Fruit fly (Drosophila melanogaster) whole organism, embryonic: ENCODE data around the gene Ostgamma.

Experiments used
- Ada2b ChIP-seq: fragments of 200-800 bp; sonication (Bioruptor generic); IDR thresholded peaks from 2 replicates; pipeline ENCODE4 v1.3.6; 2022; ENCODE audit warnings: missing biosample characterization, missing genetic modification characterization
- Atf6 ChIP-seq: fragments of 200-800 bp; sonication (Bioruptor generic); IDR thresholded peaks from 2 replicates; pipeline ENCODE4 v1.3.6; 2022; ENCODE audit warnings: missing biosample characterization, missing genetic modification characterization
- B-H1 ChIP-seq: fragments of 200-800 bp; sonication (Bioruptor generic); IDR thresholded peaks from 3 replicates; pipeline ENCODE4 v1.3.6; 2022; ENCODE audit warnings: missing biosample characterization, missing genetic modification characterization
- CG10543 ChIP-seq: fragments of 200-800 bp; sonication (Bioruptor generic); optimal IDR thresholded peaks from 3 replicates; lab custom pipeline; 2017; ENCODE audit warnings: missing biosample characterization, mild to moderate bottlenecking, missing genetic modification characterization, moderate library complexity
- CG11560 ChIP-seq: fragments of 200-800 bp; sonication (Bioruptor generic); IDR thresholded peaks from 3 replicates; pipeline ENCODE4 v1.3.6; 2022; ENCODE audit warnings: missing biosample characterization, missing genetic modification characterization
- CG1233 ChIP-seq: fragments of 200-800 bp; sonication (Bioruptor generic); optimal IDR thresholded peaks from 4 replicates; lab custom pipeline; 2018; ENCODE audit warnings: missing biosample characterization, mild to moderate bottlenecking, missing genetic modification characterization
- CG12391 ChIP-seq: fragments of 200-800 bp; sonication (Bioruptor generic); optimal IDR thresholded peaks from 3 replicates; lab custom pipeline; 2018; ENCODE audit warnings: missing biosample characterization, mild to moderate bottlenecking, missing genetic modification characterization, moderate library complexity
- CG14014 ChIP-seq: fragments of 200-800 bp; sonication (Bioruptor generic); IDR thresholded peaks from 2 replicates; pipeline ENCODE4 v1.3.6; 2022; ENCODE audit warnings: missing biosample characterization, missing genetic modification characterization
- CG17568 ChIP-seq: fragments of 200-800 bp; sonication (Bioruptor generic); optimal IDR thresholded peaks from 2 replicates; lab custom pipeline; 2018; ENCODE audit warnings: missing biosample characterization, mild to moderate bottlenecking, missing genetic modification characterization, moderate library complexity
- CG2116 ChIP-seq: fragments of 200-800 bp; sonication (Bioruptor generic); optimal IDR thresholded peaks from 3 replicates; lab custom pipeline; 2018; ENCODE audit warnings: missing biosample characterization, mild to moderate bottlenecking, missing genetic modification characterization
- CG2875 ChIP-seq: fragments of 200-800 bp; sonication (Bioruptor generic); optimal IDR thresholded peaks from 2 replicates; lab custom pipeline; 2017; ENCODE audit warnings: missing biosample characterization, mild to moderate bottlenecking, missing genetic modification characterization, missing genetic modification reagents
- CG2889 ChIP-seq: fragments of 200-800 bp; sonication (Bioruptor generic); IDR thresholded peaks from 3 replicates; pipeline ENCODE4 v1.3.6; 2022; ENCODE audit warnings: missing biosample characterization, missing genetic modification characterization
- CG31224 ChIP-seq: fragments of 200-800 bp; sonication (Bioruptor generic); IDR thresholded peaks from 2 replicates; pipeline ENCODE4 v1.3.6; 2022; ENCODE audit warnings: missing biosample characterization, missing genetic modification characterization
- CG31388 ChIP-seq: fragments of 200-800 bp; sonication (Bioruptor generic); optimal IDR thresholded peaks from 2 replicates; lab custom pipeline; 2016; ENCODE audit warnings: missing biosample characterization, missing genetic modification characterization
- CG31441 ChIP-seq: fragments of 200-800 bp; sonication (Bioruptor generic); IDR thresholded peaks from 2 replicates; pipeline ENCODE4 v1.3.6; 2022; ENCODE audit warnings: missing biosample characterization, missing genetic modification characterization
- CG32767 ChIP-seq: fragments of 200-800 bp; sonication (Bioruptor generic); IDR thresholded peaks from 2 replicates; pipeline ENCODE4 v1.3.6; 2022; ENCODE audit warnings: missing biosample characterization, missing genetic modification characterization
- CG4424 ChIP-seq: fragments of 200-800 bp; sonication (Bioruptor generic); optimal IDR thresholded peaks from 3 replicates; lab custom pipeline; 2016; ENCODE audit warnings: missing biosample characterization, missing genetic modification characterization
- CG6683 ChIP-seq: fragments of 200-800 bp; sonication (Bioruptor generic); optimal IDR thresholded peaks from 2 replicates; lab custom pipeline; 2017; ENCODE audit warnings: missing biosample characterization, mild to moderate bottlenecking, missing genetic modification characterization, missing genetic modification reagents
- CG7357 ChIP-seq: fragments of 200-800 bp; sonication (Bioruptor generic); IDR thresholded peaks from 3 replicates; pipeline ENCODE4 v1.3.6; 2022; ENCODE audit warnings: missing biosample characterization, missing genetic modification characterization
- CG7987 ChIP-seq: fragments of 200-800 bp; sonication (Bioruptor generic); optimal IDR thresholded peaks from 2 replicates; lab custom pipeline; 2018; ENCODE audit warnings: missing biosample characterization, mild to moderate bottlenecking, missing genetic modification characterization, moderate library complexity
- CG9437 ChIP-seq: fragments of 200-800 bp; sonication (Bioruptor generic); optimal IDR thresholded peaks from 2 replicates; lab custom pipeline; 2018; ENCODE audit warnings: missing biosample characterization, mild to moderate bottlenecking, missing genetic modification characterization
- CG9876 ChIP-seq: fragments of 200-800 bp; sonication (Bioruptor generic); optimal IDR thresholded peaks from 2 replicates; lab custom pipeline; 2016; ENCODE audit warnings: missing biosample characterization, missing genetic modification characterization
- D ChIP-seq, 2 experiments: fragments of 200-800 bp in 1 of 2; fragments of >200 bp in 1 of 2; sonication (Bioruptor generic) in 1 of 2; optimal IDR thresholded peaks; 2 replicates in 1 of 2; 3 replicates in 1 of 2; lab custom pipeline; 2017; ENCODE audit warnings: mild to moderate bottlenecking in 1 of 2, missing biosample characterization in 1 of 2, missing genetic modification characterization in 1 of 2, missing genetic modification reagents in 1 of 2
- Dbx ChIP-seq: fragments of 200-800 bp; sonication (Bioruptor generic); IDR thresholded peaks from 3 replicates; pipeline ENCODE4 v1.3.6; 2022; ENCODE audit warnings: missing biosample characterization, missing genetic modification characterization
- ERR ChIP-seq: fragments of 200-800 bp; sonication (Bioruptor generic); optimal IDR thresholded peaks from 2 replicates; lab custom pipeline; 2016; ENCODE audit warnings: missing biosample characterization, missing genetic modification characterization
- Gsc ChIP-seq: fragments of 200-800 bp; sonication (Bioruptor generic); IDR thresholded peaks from 2 replicates; pipeline ENCODE4 v1.3.6; 2022; ENCODE audit warnings: missing biosample characterization, missing genetic modification characterization
- Hr3 ChIP-seq: fragments of 200-800 bp; sonication (Bioruptor generic); optimal IDR thresholded peaks from 3 replicates; lab custom pipeline; 2016; ENCODE audit warnings: missing biosample characterization, missing genetic modification characterization
- Sry-δ ChIP-seq: fragments of 200-800 bp; sonication (Bioruptor generic); optimal IDR thresholded peaks from 2 replicates; lab custom pipeline; 2016; ENCODE audit warnings: missing biosample characterization, missing genetic modification characterization
- Stat92E ChIP-seq, 3 experiments: fragments of >200 bp in 2 of 3; fragments of 200-800 bp in 1 of 3; sonication (Bioruptor generic) in 1 of 3; optimal IDR thresholded peaks; 2 replicates each; lab custom pipeline; 2017 to 2019; ENCODE audit warnings: missing biosample characterization in 3 of 3, missing genetic modification characterization in 3 of 3, mild to moderate bottlenecking in 1 of 3, moderate library complexity in 1 of 3
- Xrp1 ChIP-seq: fragments of 200-800 bp; sonication (Bioruptor generic); IDR thresholded peaks from 2 replicates; pipeline ENCODE4 v1.3.6; 2022; ENCODE audit warnings: missing biosample characterization, missing genetic modification characterization
- ase ChIP-seq: fragments of 200-800 bp; sonication (Bioruptor generic); IDR thresholded peaks from 3 replicates; pipeline ENCODE4 v1.3.6; 2022; ENCODE audit warnings: missing biosample characterization, missing genetic modification characterization
- bcd ChIP-seq: fragments of 200-800 bp; sonication (Bioruptor generic); optimal IDR thresholded peaks from 2 replicates; lab custom pipeline; 2017; ENCODE audit warnings: missing biosample characterization, mild to moderate bottlenecking, missing genetic modification characterization
- bigmax ChIP-seq: fragments of 200-800 bp; sonication (Bioruptor generic); optimal IDR thresholded peaks from 2 replicates; lab custom pipeline; 2018; ENCODE audit warnings: missing biosample characterization, mild to moderate bottlenecking, missing genetic modification characterization
- cad ChIP-seq: fragments of >200 bp; optimal IDR thresholded peaks from 2 replicates; lab custom pipeline; 2017; ENCODE audit warnings: missing biosample characterization, missing genetic modification characterization
- eyg ChIP-seq: fragments of 200-800 bp; sonication (Bioruptor generic); optimal IDR thresholded peaks from 3 replicates; lab custom pipeline; 2016; ENCODE audit warnings: missing biosample characterization, missing genetic modification characterization
- fd102C ChIP-seq: fragments of 200-800 bp; sonication (Bioruptor generic); optimal IDR thresholded peaks from 2 replicates; lab custom pipeline; 2018; ENCODE audit warnings: missing biosample characterization, mild to moderate bottlenecking, missing genetic modification characterization, moderate library complexity
- grn ChIP-seq: fragments of 200-800 bp; sonication (Bioruptor generic); optimal IDR thresholded peaks from 3 replicates; lab custom pipeline; 2017; ENCODE audit warnings: missing biosample characterization, missing genetic modification characterization
- knrl ChIP-seq: fragments of 200-800 bp; sonication (Bioruptor generic); IDR thresholded peaks from 3 replicates; pipeline ENCODE4 v1.3.6; 2022; ENCODE audit warnings: missing biosample characterization, missing genetic modification characterization; ENCODE audit not compliant: partially characterized antibody
- lola ChIP-seq, 3 experiments: fragments of >200 bp in 2 of 3; fragments of 200-800 bp in 1 of 3; sonication (Bioruptor generic) in 1 of 3; optimal IDR thresholded peaks; 2 replicates each; lab custom pipeline; 2017 to 2019; ENCODE audit warnings: missing biosample characterization in 3 of 3, missing genetic modification characterization in 3 of 3, mild to moderate bottlenecking in 1 of 3, moderate library complexity in 1 of 3
- luna ChIP-seq: fragments of 200-800 bp; sonication (Bioruptor generic); optimal IDR thresholded peaks from 2 replicates; lab custom pipeline; 2016; ENCODE audit warnings: missing biosample characterization, missing genetic modification characterization
- mld ChIP-seq: fragments of 200-800 bp; sonication (Bioruptor generic); IDR thresholded peaks from 3 replicates; pipeline ENCODE4 v1.3.6; 2022; ENCODE audit warnings: missing biosample characterization, missing genetic modification characterization; ENCODE audit not compliant: partially characterized antibody
- nerfin-1 ChIP-seq: fragments of 200-800 bp; sonication (Bioruptor generic); optimal IDR thresholded peaks from 3 replicates; lab custom pipeline; 2019; ENCODE audit warnings: missing biosample characterization, mild to moderate bottlenecking, missing genetic modification characterization, moderate library complexity
- peb ChIP-seq: fragments of 200-800 bp; sonication (Bioruptor generic); IDR thresholded peaks from 2 replicates; pipeline ENCODE4 v1.3.6; 2022; ENCODE audit warnings: missing biosample characterization, missing genetic modification characterization
- seq ChIP-seq: fragments of 200-800 bp; sonication (Bioruptor generic); IDR thresholded peaks from 2 replicates; pipeline ENCODE4 v1.3.6; 2022; ENCODE audit warnings: missing biosample characterization, missing genetic modification characterization
- sqz ChIP-seq: fragments of 200-800 bp; sonication (Bioruptor generic); optimal IDR thresholded peaks from 3 replicates; lab custom pipeline; 2018; ENCODE audit warnings: missing biosample characterization, mild to moderate bottlenecking, missing genetic modification characterization
- tio ChIP-seq: fragments of 200-800 bp; sonication (Bioruptor generic); optimal IDR thresholded peaks from 2 replicates; lab custom pipeline; 2017; ENCODE audit warnings: missing biosample characterization, missing genetic modification characterization, inconsistent platforms
- tll ChIP-seq, 2 experiments: fragments of 200-800 bp in 1 of 2; fragments of >200 bp in 1 of 2; sonication (Bioruptor generic) in 1 of 2; optimal IDR thresholded peaks; 2 replicates each; lab custom pipeline; 2017 to 2019; ENCODE audit warnings: missing biosample characterization in 2 of 2, missing genetic modification characterization in 2 of 2, mild to moderate bottlenecking in 1 of 2, moderate library complexity in 1 of 2
- vnd ChIP-seq: fragments of 200-800 bp; sonication (Bioruptor generic); IDR thresholded peaks from 3 replicates; pipeline ENCODE4 v1.3.6; 2022; ENCODE audit warnings: missing biosample characterization, missing genetic modification characterization; ENCODE audit not compliant: partially characterized antibody
- zen ChIP-seq: fragments of 200-800 bp; sonication (Bioruptor generic); optimal IDR thresholded peaks from 3 replicates; lab custom pipeline; 2018; ENCODE audit warnings: missing biosample characterization, mild to moderate bottlenecking, missing genetic modification characterization, moderate library complexity
- zfh2 ChIP-seq: fragments of 200-800 bp; sonication (Bioruptor generic); optimal IDR thresholded peaks from 2 replicates; lab custom pipeline; 2016; ENCODE audit warnings: missing biosample characterization, missing genetic modification characterization

The Ostgamma gene

dm6 chr2L:8350560-8351171 is 42.7 kb upstream of the Ostgamma start (continued):
- TF ChIP-seq Stat92E (GFP tag; optimal IDR thresholded peaks at IDR 0.05; lab: Kevin White, UChicago) (no peak), eyg (GFP tag; lab: Kevin White, UChicago) (no peak), D (optimal IDR thresholded peaks at IDR 0.05; lab: Kevin White, UChicago) (no peak), D (GFP tag; optimal IDR thresholded peaks at IDR 0.05; lab: Kevin White, UChicago) (no peak), cad (no peak), fd102C (no peak), lola (GFP tag; optimal IDR thresholded peaks at IDR 0.05; lab: Kevin White, UChicago) (no peak), CG4424 (GFP tag; lab: Kevin White, UChicago) (no peak), CG10543 (GFP tag; lab: Kevin White, UChicago) (peak; percentile 51), vnd (GFP tag; lab: Robert Waterston, UW) (no peak), CG12391 (tag; lab: Kevin White, UChicago) (peak; percentile 21), Sry-δ (GFP tag; lab: Kevin White, UChicago) (no peak), luna (GFP tag; lab: Kevin White, UChicago) (peak; percentile 35), Hr3 (no peak), seq (GFP tag; lab: Robert Waterston, UW) (no peak), CG1233 (GFP tag; lab: Kevin White, UChicago) (peak; percentile 44), CG32767 (no peak), Ada2b (GFP tag; lab: Robert Waterston, UW) (peak; percentile 12; the same call in 1 of the 2 replicates), CG11560 (tag; lab: Robert Waterston, UW) (no peak), CG7357 (GFP tag; lab: Robert Waterston, UW) (no peak), CG2889 (GFP tag; lab: Robert Waterston, UW) (no peak), tio (GFP tag; lab: Kevin White, UChicago) (no peak), ERR (GFP tag; lab: Kevin White, UChicago) (no peak), tll (GFP tag; optimal IDR thresholded peaks at IDR 0.05; lab: Kevin White, UChicago) (no peak), knrl (no peak), grn (peak; percentile 74), CG31224 (GFP tag; lab: Robert Waterston, UW) (no peak), CG9437 (no peak), CG14014 (GFP tag; lab: Robert Waterston, UW) (peak; percentile 52; the same call in 1 of the 2 replicates), nerfin-1 (tag; lab: Kevin White, UChicago) (no peak), Xrp1 (GFP tag; lab: Robert Waterston, UW) (no peak), zfh2 (GFP tag; lab: Kevin White, UChicago) (no peak), B-H1 (GFP tag; lab: Robert Waterston, UW) (no peak), Atf6 (GFP tag; lab: Robert Waterston, UW) (peak; percentile 76), CG7987 (GFP tag; lab: Kevin White, UChicago) (peak; percentile 44), Dbx (GFP tag; lab: Robert Waterston, UW) (peak; percentile 25; the same call in 1 of the 3 replicates), sqz (GFP tag; lab: Kevin White, UChicago) (no peak), CG9876 (GFP tag; lab: Kevin White, UChicago) (no peak), Gsc (GFP tag; lab: Robert Waterston, UW) (no peak), CG2875 (no peak), peb (GFP tag; lab: Robert Waterston, UW) (no peak), mld (GFP tag; lab: Robert Waterston, UW) (no peak), CG31441 (GFP tag; lab: Robert Waterston, UW) (no peak), CG31388 (GFP tag; lab: Kevin White, UChicago) (no peak), zen (tag; lab: Kevin White, UChicago) (no peak), ase (GFP tag; lab: Robert Waterston, UW) (no peak), CG6683 (GFP tag; lab: Kevin White, UChicago) (peak; percentile 2), CG17568 (peak; percentile 54), bigmax (no peak), bcd (no peak), CG2116 (GFP tag; lab: Kevin White, UChicago) (no peak)
